Worm (Caenorhabditis elegans) whole organism, mixed stage, embryonic: ENCODE data around the gene nhr-34.

Experiments
- M03D4.4 ChIP-seq: sonication (generic microtip); optimal IDR thresholded peaks from 2 replicates; lab custom pipeline; 2017; ENCODE audit warnings: mild to moderate bottlenecking, missing genetic modification characterization, missing compliant biosample characterization
- lsy-2 ChIP-seq: fragments of 150-350 bp; optimal IDR thresholded peaks from 2 replicates; lab custom pipeline; 2014; ENCODE audit warnings: missing biosample characterization, missing genetic modification characterization
- nhr-237 ChIP-seq: fragments of 150-350 bp; optimal IDR thresholded peaks from 2 replicates; lab custom pipeline; 2014; ENCODE audit warnings: missing biosample characterization, missing genetic modification characterization
- nhr-28 ChIP-seq: fragments of 150-350 bp; optimal IDR thresholded peaks from 2 replicates; lab custom pipeline; 2014; ENCODE audit warnings: missing biosample characterization, missing genetic modification characterization
- nhr-76 ChIP-seq: sonication (generic microtip); optimal IDR thresholded peaks from 2 replicates; lab custom pipeline; 2017; ENCODE audit warnings: missing biosample characterization, missing genetic modification characterization
- pha-4 ChIP-seq: fragments of 150-350 bp; optimal IDR thresholded peaks from 2 replicates; lab custom pipeline; 2018; ENCODE audit warnings: missing biosample characterization, missing genetic modification reagents, missing genetic modification characterization
- snpc-4 ChIP-seq: fragments of 150-350 bp; optimal IDR thresholded peaks from 2 replicates; lab custom pipeline; 2014; ENCODE audit warnings: missing biosample characterization, missing genetic modification characterization
- tbx-8 ChIP-seq: fragments of 200-800 bp; sonication (Bioruptor generic); optimal IDR thresholded peaks from 2 replicates; lab custom pipeline; 2018; ENCODE audit warnings: mild to moderate bottlenecking, missing genetic modification characterization, moderate library complexity, missing compliant biosample characterization
- ztf-11 ChIP-seq: fragments of 150-350 bp; optimal IDR thresholded peaks from 2 replicates; lab custom pipeline; 2014; ENCODE audit warnings: missing biosample characterization, missing genetic modification characterization

ce11 chrIV:9676535-9676934 lies 1.1 kb upstream of the nhr-34 start:
- TF ChIP-seq pha-4 (tag; lab: Kevin White, UChicago) (no peak), nhr-237 (tag; lab: Kevin White, UChicago) (no peak), ztf-11 (no peak), snpc-4 (tag; lab: Kevin White, UChicago) (no peak), nhr-76 (tag; lab: Kevin White, UChicago) (no peak), nhr-28 (tag; lab: Kevin White, UChicago) (no peak), tbx-8 (no peak), M03D4.4 (tag; lab: Kevin White, UChicago) (no peak), lsy-2 (tag; lab: Kevin White, UChicago) (no peak)
